Worm (Caenorhabditis elegans) whole organism, L2 larva: ENCODE data around the gene glb-13.

Experiments used
- C34F6.9 ChIP-seq: fragments of 150-350 bp; optimal IDR thresholded peaks from 2 replicates; lab custom pipeline; 2014; ENCODE audit warnings: missing biosample characterization, missing genetic modification characterization
- F13H6.1 ChIP-seq: sonication (generic microtip); optimal IDR thresholded peaks from 2 replicates; lab custom pipeline; 2016; ENCODE audit warnings: missing genetic modification characterization, missing compliant biosample characterization
- R02D3.7 ChIP-seq: fragments of 150-350 bp; optimal IDR thresholded peaks from 2 replicates; lab custom pipeline; 2014; ENCODE audit warnings: missing biosample characterization, missing genetic modification characterization
- Y55F3AM.14 ChIP-seq: fragments of 200-800 bp; sonication (Bioruptor generic); optimal IDR thresholded peaks from 2 replicates; lab custom pipeline; 2018; ENCODE audit warnings: mild to moderate bottlenecking, missing genetic modification characterization, missing compliant biosample characterization
- ZK546.5 ChIP-seq: sonication (generic microtip); optimal IDR thresholded peaks from 2 replicates; lab custom pipeline; 2017; ENCODE audit warnings: missing biosample characterization, missing genetic modification characterization
- alr-1 ChIP-seq: fragments of 150-350 bp; optimal IDR thresholded peaks from 2 replicates; lab custom pipeline; 2014; ENCODE audit warnings: missing biosample characterization, missing genetic modification characterization
- aly-2 ChIP-seq: fragments of 150-350 bp; optimal IDR thresholded peaks from 2 replicates; lab custom pipeline; 2014; ENCODE audit warnings: missing biosample characterization, missing genetic modification characterization
- ama-1 ChIP-seq: fragments of 150-350 bp; optimal IDR thresholded peaks from 2 replicates; lab custom pipeline; 2018; ENCODE audit warnings: inconsistent platforms
- blmp-1 ChIP-seq: sonication (generic microtip); optimal IDR thresholded peaks from 2 replicates; lab custom pipeline; 2017; ENCODE audit warnings: missing genetic modification characterization, mild to moderate bottlenecking, missing compliant biosample characterization, antibody characterized with exemption, moderate library complexity; ENCODE audit not compliant: insufficient read depth
- ceh-16 ChIP-seq: fragments of 150-350 bp; optimal IDR thresholded peaks from 2 replicates; lab custom pipeline; 2014; ENCODE audit warnings: missing biosample characterization, missing genetic modification characterization
- ceh-82 ChIP-seq: fragments of 150-350 bp; optimal IDR thresholded peaks from 2 replicates; lab custom pipeline; 2014; ENCODE audit warnings: missing biosample characterization, missing genetic modification characterization
- crh-2 ChIP-seq: sonication (generic microtip); optimal IDR thresholded peaks from 2 replicates; lab custom pipeline; 2017; ENCODE audit warnings: missing biosample characterization, missing genetic modification characterization
- dmd-4 ChIP-seq: sonication (generic microtip); optimal IDR thresholded peaks from 2 replicates; lab custom pipeline; 2017; ENCODE audit warnings: missing biosample characterization, missing genetic modification characterization
- egl-27 ChIP-seq: sonication (generic microtip); optimal IDR thresholded peaks from 3 replicates; lab custom pipeline; 2017; ENCODE audit warnings: missing biosample characterization, missing genetic modification reagents, missing genetic modification characterization
- elt-1 ChIP-seq: fragments of 150-350 bp; optimal IDR thresholded peaks from 2 replicates; lab custom pipeline; 2014; ENCODE audit warnings: missing biosample characterization, missing genetic modification characterization
- elt-3 ChIP-seq: sonication (generic microtip); optimal IDR thresholded peaks from 2 replicates; lab custom pipeline; 2017; ENCODE audit warnings: missing biosample characterization, missing genetic modification characterization
- fos-1 ChIP-seq: fragments of 150-350 bp; optimal IDR thresholded peaks from 2 replicates; lab custom pipeline; 2014; ENCODE audit warnings: missing biosample characterization, missing genetic modification characterization
- gmeb-1 ChIP-seq: fragments of 150-350 bp; optimal IDR thresholded peaks from 2 replicates; lab custom pipeline; 2014; ENCODE audit warnings: missing biosample characterization, missing genetic modification characterization
- lin-11 ChIP-seq: fragments of 150-350 bp; sonication (generic microtip); optimal IDR thresholded peaks from 2 replicates; lab custom pipeline; 2014; ENCODE audit warnings: missing biosample characterization, missing genetic modification characterization, inconsistent platforms, mixed read lengths
- lin-13 ChIP-seq: fragments of 150-350 bp; optimal IDR thresholded peaks from 2 replicates; lab custom pipeline; 2014; ENCODE audit warnings: missing biosample characterization, missing genetic modification reagents, missing genetic modification characterization
- lin-39 ChIP-seq: fragments of 150-350 bp; optimal IDR thresholded peaks from 2 replicates; lab custom pipeline; 2014; ENCODE audit warnings: missing biosample characterization, missing genetic modification reagents, missing genetic modification characterization
- lsy-2 ChIP-seq, 2 experiments: fragments of 150-350 bp in 1 of 2; sonication (generic microtip) in 1 of 2; optimal IDR thresholded peaks; 2 replicates each; lab custom pipeline; 2014 to 2017; ENCODE audit warnings: missing biosample characterization in 2 of 2, missing genetic modification characterization in 2 of 2
- mab-5 ChIP-seq: fragments of 150-350 bp; optimal IDR thresholded peaks from 2 replicates; lab custom pipeline; 2014; ENCODE audit warnings: missing biosample characterization, missing genetic modification characterization
- mbf-1 ChIP-seq: sonication (generic microtip); optimal IDR thresholded peaks from 2 replicates; lab custom pipeline; 2017; ENCODE audit warnings: missing biosample characterization, missing genetic modification characterization
- mdl-1 ChIP-seq, 2 experiments: fragments of 150-350 bp in 1 of 2; sonication (generic microtip) in 1 of 2; optimal IDR thresholded peaks; 2 replicates each; lab custom pipeline; 2017; ENCODE audit warnings: missing biosample characterization in 2 of 2, missing genetic modification characterization in 2 of 2
- nhr-10 ChIP-seq: sonication (generic microtip); optimal IDR thresholded peaks from 2 replicates; lab custom pipeline; 2017; ENCODE audit warnings: missing biosample characterization, missing genetic modification characterization
- nhr-11 ChIP-seq: fragments of 150-350 bp; optimal IDR thresholded peaks from 2 replicates; lab custom pipeline; 2014; ENCODE audit warnings: missing biosample characterization, missing genetic modification characterization
- nhr-12 ChIP-seq: fragments of 150-350 bp; optimal IDR thresholded peaks from 2 replicates; lab custom pipeline; 2014; ENCODE audit warnings: missing biosample characterization, missing genetic modification characterization
- nhr-129 ChIP-seq: fragments of 150-350 bp; optimal IDR thresholded peaks from 2 replicates; lab custom pipeline; 2014; ENCODE audit warnings: missing biosample characterization, missing genetic modification characterization
- nhr-21 ChIP-seq: fragments of 150-350 bp; optimal IDR thresholded peaks from 2 replicates; lab custom pipeline; 2014; ENCODE audit warnings: missing biosample characterization, missing genetic modification characterization
- nhr-23 ChIP-seq: fragments of 150-350 bp; optimal IDR thresholded peaks from 2 replicates; lab custom pipeline; 2014; ENCODE audit warnings: missing biosample characterization, missing genetic modification reagents, missing genetic modification characterization
- nhr-237 ChIP-seq: fragments of 150-350 bp; optimal IDR thresholded peaks from 2 replicates; lab custom pipeline; 2014; ENCODE audit warnings: missing biosample characterization, missing genetic modification characterization
- nhr-25 ChIP-seq: fragments of 150-350 bp; sonication (generic microtip); optimal IDR thresholded peaks from 3 replicates; lab custom pipeline; 2014; ENCODE audit warnings: missing biosample characterization, missing genetic modification characterization
- nhr-6 ChIP-seq: fragments of 150-350 bp; optimal IDR thresholded peaks from 2 replicates; lab custom pipeline; 2014; ENCODE audit warnings: missing biosample characterization, missing genetic modification characterization
- nhr-77 ChIP-seq: fragments of 150-350 bp; optimal IDR thresholded peaks from 2 replicates; lab custom pipeline; 2014; ENCODE audit warnings: missing biosample characterization, missing genetic modification characterization
- peb-1 ChIP-seq: fragments of 150-350 bp; optimal IDR thresholded peaks from 2 replicates; lab custom pipeline; 2014; ENCODE audit warnings: missing biosample characterization, missing genetic modification characterization
- sem-4 ChIP-seq: fragments of 150-350 bp; optimal IDR thresholded peaks from 2 replicates; lab custom pipeline; 2014; ENCODE audit warnings: missing biosample characterization, missing genetic modification reagents, missing genetic modification characterization
- skn-1 ChIP-seq: sonication (generic microtip); optimal IDR thresholded peaks from 2 replicates; lab custom pipeline; 2017; ENCODE audit warnings: missing biosample characterization, missing genetic modification characterization
- sma-3 ChIP-seq: sonication (generic microtip); optimal IDR thresholded peaks from 2 replicates; lab custom pipeline; 2016; ENCODE audit warnings: missing genetic modification reagents, missing genetic modification characterization, missing compliant biosample characterization
- sma-9 ChIP-seq, 2 experiments: fragments of 150-350 bp in 1 of 2; sonication (generic microtip) in 1 of 2; optimal IDR thresholded peaks; 2 replicates each; lab custom pipeline; 2014 to 2016; ENCODE audit warnings: missing genetic modification characterization in 2 of 2, mild to moderate bottlenecking in 1 of 2, missing biosample characterization in 1 of 2, missing compliant biosample characterization in 1 of 2, missing genetic modification reagents in 1 of 2, moderate library complexity in 1 of 2
- snpc-4 ChIP-seq: fragments of 150-350 bp; optimal IDR thresholded peaks from 2 replicates; lab custom pipeline; 2014; ENCODE audit warnings: missing biosample characterization, missing genetic modification characterization
- unc-39 ChIP-seq: fragments of 150-350 bp; optimal IDR thresholded peaks from 2 replicates; lab custom pipeline; 2014; ENCODE audit warnings: missing biosample characterization, missing genetic modification characterization
- unc-55 ChIP-seq: fragments of 150-350 bp; sonication (generic microtip); optimal IDR thresholded peaks from 3 replicates; lab custom pipeline; 2014; ENCODE audit warnings: missing biosample characterization, missing genetic modification reagents, missing genetic modification characterization
- unc-62 ChIP-seq: fragments of 150-350 bp; optimal IDR thresholded peaks from 2 replicates; lab custom pipeline; 2014; ENCODE audit warnings: missing biosample characterization, missing genetic modification reagents, missing genetic modification characterization
- zag-1 ChIP-seq: fragments of 150-350 bp; optimal IDR thresholded peaks from 2 replicates; lab custom pipeline; 2014; ENCODE audit warnings: missing biosample characterization, missing genetic modification characterization
- ztf-1 ChIP-seq: fragments of 200-800 bp; sonication (Bioruptor generic); conservative IDR thresholded peaks from 2 replicates; pipeline ENCODE4 v1.3.6; 2022; ENCODE audit warnings: missing genetic modification characterization, missing compliant biosample characterization
- ztf-11 ChIP-seq: sonication (generic microtip); optimal IDR thresholded peaks from 2 replicates; lab custom pipeline; 2017; ENCODE audit warnings: missing biosample characterization, missing genetic modification characterization
- ztf-4 ChIP-seq: fragments of 150-350 bp; optimal IDR thresholded peaks from 2 replicates; lab custom pipeline; 2014; ENCODE audit warnings: missing biosample characterization, missing genetic modification characterization

glb-13 gene

DNA sequence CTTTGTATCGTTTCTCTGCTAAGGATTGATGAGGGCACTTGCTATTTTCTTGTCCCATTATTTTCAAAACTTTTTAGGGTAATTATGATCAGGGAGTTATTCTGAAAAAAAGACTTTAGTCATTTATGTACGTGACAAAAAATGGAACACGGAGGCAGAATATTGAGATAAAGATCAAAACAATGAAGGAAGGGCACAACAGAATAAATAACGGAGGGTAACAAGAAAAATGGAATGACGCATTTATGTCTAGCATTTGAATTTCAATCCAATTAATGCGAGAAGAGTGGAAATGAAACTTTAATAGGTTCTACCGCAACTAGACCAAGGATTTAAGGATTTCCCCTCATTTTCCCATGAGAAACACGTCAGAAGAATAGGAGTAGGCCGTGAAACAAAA lies at the start of gene glb-13:
Gene glb-13, minus strand, starts transcription at position 101 of the 400 bp plus-strand sequence.
- TF ChIP-seq dmd-4 (tag; lab: Kevin White, UChicago) (no peak), zag-1 (tag; lab: Kevin White, UChicago) (no peak)

- TF ChIP-seq sem-4 (tag; lab: Kevin White, UChicago) (no peak), nhr-77 (no peak), unc-55 (no peak), unc-62 (GFP tag; lab: Kevin White, UChicago) (no peak), nhr-25 (tag; lab: Kevin White, UChicago) (peak; percentile 74), lin-39 (no peak), skn-1 (tag; lab: Kevin White, UChicago) (no peak), nhr-237 (tag; lab: Kevin White, UChicago) (no peak), crh-2 (tag; lab: Kevin White, UChicago) (peak; percentile 19), mdl-1 (tag; optimal IDR thresholded peaks at IDR 0.05; lab: Kevin White, UChicago) (peak in 1 of 2 experiments; percentile 24), fos-1 (tag; lab: Kevin White, UChicago) (peak; percentile 13), nhr-21 (tag; lab: Kevin White, UChicago) (peak; percentile 91), snpc-4 (tag; lab: Kevin White, UChicago) (no peak), peb-1 (tag; lab: Kevin White, UChicago) (no peak), sma-9 (GFP tag; optimal IDR thresholded peaks at IDR 0.05; lab: Kevin White, UChicago) (peak; percentile 87), sma-9 (tag; optimal IDR thresholded peaks at IDR 0.05; lab: Kevin White, UChicago) (no peak), nhr-23 (tag; lab: Kevin White, UChicago) (no peak), aly-2 (tag; lab: Kevin White, UChicago) (no peak), nhr-6 (tag; lab: Kevin White, UChicago) (no peak), lin-11 (tag; lab: Kevin White, UChicago) (no peak), ama-1 (lab: Kevin White, UChicago) (no peak), nhr-12 (tag; lab: Kevin White, UChicago) (no peak), R02D3.7 (tag; lab: Kevin White, UChicago) (no peak), ztf-1 (GFP tag; lab: Robert Waterston, UW) (no peak), alr-1 (tag; lab: Kevin White, UChicago) (no peak), zag-1 (tag; lab: Kevin White, UChicago) (no peak), elt-3 (tag; lab: Kevin White, UChicago) (no peak), ZK546.5 (tag; lab: Kevin White, UChicago) (no peak), mbf-1 (tag; lab: Kevin White, UChicago) (no peak), F13H6.1 (tag; lab: Kevin White, UChicago) (no peak), lsy-2 (tag; optimal IDR thresholded peaks at IDR 0.05; lab: Kevin White, UChicago) (no peak), lin-13 (GFP tag; lab: Kevin White, UChicago) (no peak), blmp-1 (tag; lab: Kevin White, UChicago) (peak; percentile 14), Y55F3AM.14 (no peak), nhr-11 (no peak), elt-1 (tag; lab: Kevin White, UChicago) (no peak), ztf-11 (tag; lab: Kevin White, UChicago) (no peak), mab-5 (tag; lab: Kevin White, UChicago) (no peak), C34F6.9 (tag; lab: Kevin White, UChicago) (no peak), sma-3 (GFP tag; lab: Kevin White, UChicago) (peak; percentile 88), dmd-4 (tag; lab: Kevin White, UChicago) (no peak), nhr-129 (tag; lab: Kevin White, UChicago) (no peak), nhr-10 (no peak), ceh-16 (tag; lab: Kevin White, UChicago) (no peak), egl-27 (tag; lab: Kevin White, UChicago) (peak; percentile 63), ceh-82 (tag; lab: Kevin White, UChicago) (no peak), ztf-4 (tag; lab: Kevin White, UChicago) (no peak), gmeb-1 (no peak), unc-39 (tag; lab: Kevin White, UChicago) (no peak)
Observed at ce11 chrX:12425427-12425826, 47.2 kb upstream of the glb-13 start, which contains the start of gene T24D3.2. Gene T24D3.2 (plus strand): TSS chrX:12425730.
